Fruit fly (Drosophila melanogaster) whole organism, embryonic: ENCODE results near the gene Takl1.

Experiments
- CG10565 ChIP-seq: fragments of 200-800 bp; sonication (Bioruptor generic); optimal IDR thresholded peaks from 3 replicates; lab custom pipeline; 2016; ENCODE audit warnings: missing biosample characterization, mild to moderate bottlenecking, missing genetic modification characterization
- CG12769 ChIP-seq: fragments of 200-800 bp; sonication (Bioruptor generic); optimal IDR thresholded peaks from 2 replicates; lab custom pipeline; 2019; ENCODE audit warnings: missing biosample characterization, mild to moderate bottlenecking, missing genetic modification characterization, moderate library complexity
- CG1647 ChIP-seq: fragments of 200-800 bp; sonication (Bioruptor generic); optimal IDR thresholded peaks from 3 replicates; lab custom pipeline; 2016; ENCODE audit warnings: missing biosample characterization, missing genetic modification characterization
- gem ChIP-seq: fragments of 200-800 bp; sonication (Bioruptor generic); optimal IDR thresholded peaks from 2 replicates; lab custom pipeline; 2019; ENCODE audit warnings: missing biosample characterization, mild to moderate bottlenecking, missing genetic modification characterization, moderate library complexity
- kay ChIP-seq: fragments of 200-800 bp; sonication (Bioruptor generic); optimal IDR thresholded peaks from 2 replicates; lab custom pipeline; 2016; ENCODE audit warnings: missing biosample characterization, missing genetic modification characterization
- ttk ChIP-seq: fragments of 200-800 bp; sonication (Bioruptor generic); IDR thresholded peaks from 2 replicates; pipeline ENCODE4 v2.1.2; 2022; ENCODE audit warnings: missing biosample characterization, missing genetic modification characterization
- unc-4 ChIP-seq: fragments of 200-800 bp; sonication (Bioruptor generic); IDR thresholded peaks from 2 replicates; pipeline ENCODE4 v1.3.6; 2022; ENCODE audit warnings: missing biosample characterization, missing genetic modification characterization; ENCODE audit not compliant: partially characterized antibody

dm6 chr3R:20779969-20780368, 7.6 kb upstream of the Takl1 start:
- no peak for TF ChIP-seq CG1647 (GFP tag; lab: Kevin White, UChicago)
- TF ChIP-seq CG12769 (tag; lab: Kevin White, UChicago), result no peak
- no peak for TF ChIP-seq gem (tag; lab: Kevin White, UChicago)
- no peak for TF ChIP-seq kay
- no peak for TF ChIP-seq unc-4 (GFP tag; lab: Robert Waterston, UW)
- no peak for TF ChIP-seq ttk
- no peak for TF ChIP-seq CG10565 (GFP tag; lab: Kevin White, UChicago)
